Comparison of ENCODE assay signal across 1 fruit fly cellular context in the genomic region with DNA sequence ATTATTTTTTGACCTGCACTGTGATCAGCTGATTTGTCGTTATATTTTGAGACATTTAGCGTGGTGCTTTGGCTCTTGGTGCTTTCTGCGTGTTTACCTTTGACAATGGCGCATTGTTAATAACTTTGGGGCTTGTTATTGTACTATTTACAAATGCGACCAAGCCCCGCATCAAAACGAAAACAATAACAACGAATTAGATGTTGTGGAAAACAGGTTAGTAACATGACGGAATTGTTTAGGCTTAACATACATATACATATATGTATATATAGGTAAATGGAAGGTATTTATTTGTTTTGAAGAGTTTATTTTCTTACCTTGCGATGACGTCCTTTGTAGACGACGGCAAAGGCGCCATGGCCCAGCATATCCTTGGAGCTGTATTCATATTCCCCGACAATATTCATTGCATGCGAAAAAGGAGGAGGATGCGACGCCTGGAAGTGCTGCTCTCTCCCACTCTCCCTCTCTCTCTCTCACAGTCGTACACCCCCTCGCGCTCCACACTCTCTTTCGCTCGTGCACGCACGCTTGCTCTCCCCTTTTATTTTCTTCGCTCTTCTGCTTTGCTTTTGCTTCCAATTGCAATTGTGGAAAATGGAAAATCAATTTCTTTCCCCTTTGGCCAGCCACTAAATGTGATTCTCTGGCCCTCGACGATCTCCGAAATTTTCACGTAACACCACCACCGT.
TF ChIP-seq lines count a peak whose summit lies in the region.

No protein-coding gene starts in this region.

TF ChIP-seq in whole organism, embryonic, 481 proteins besides CTCF, POLR2A, EP300 and RAD21 (continued from another document and continues in another):
- TF ChIP-seq CG4282 (GFP tag; optimal IDR thresholded peaks at IDR 0.05; lab: Kevin White, UChicago) = no peak
- no peak for TF ChIP-seq row (GFP tag; IDR thresholded peaks at IDR 0.05; lab: Robert Waterston, UW)
- TF ChIP-seq hbn (GFP tag; IDR thresholded peaks at IDR 0.05; lab: Robert Waterston, UW; ENCODE audit: partially characterized antibody) = 0 out of 2 replicates have a peak, but pooled peaks have one; percentile 28
- no peak for TF ChIP-seq CG6175 (GFP tag; IDR thresholded peaks at IDR 0.05; lab: Robert Waterston, UW)
- TF ChIP-seq CG17328 (GFP tag; IDR thresholded peaks at IDR 0.05; lab: Robert Waterston, UW) = no peak
- TF ChIP-seq Max (GFP tag; optimal IDR thresholded peaks at IDR 0.05; lab: Kevin White, UChicago) = no peak
- TF ChIP-seq sens (GFP tag; lab: Kevin White, UChicago) = no peak
- peak; percentile 30 for TF ChIP-seq Meics (GFP tag; optimal IDR thresholded peaks at IDR 0.05; lab: Kevin White, UChicago)
- TF ChIP-seq CG15073 (GFP tag; optimal IDR thresholded peaks at IDR 0.05; lab: Kevin White, UChicago) = no peak
- TF ChIP-seq CG31365 (tag; optimal IDR thresholded peaks at IDR 0.05; lab: Kevin White, UChicago) = no peak
- TF ChIP-seq CG9437 (GFP tag; optimal IDR thresholded peaks at IDR 0.05; lab: Kevin White, UChicago) = no peak
- no peak for TF ChIP-seq CG6791 (GFP tag; IDR thresholded peaks at IDR 0.05; lab: Robert Waterston, UW; ENCODE audit: partially characterized antibody)
- no peak for TF ChIP-seq zfh1 (GFP tag; IDR thresholded peaks at IDR 0.05; lab: Robert Waterston, UW)
- TF ChIP-seq Sox102F (GFP tag; optimal IDR thresholded peaks at IDR 0.05; lab: Kevin White, UChicago) = no peak
- no peak for TF ChIP-seq Xrp1 (GFP tag; IDR thresholded peaks at IDR 0.05; lab: Robert Waterston, UW)
- no peak for TF ChIP-seq slou (GFP tag; optimal IDR thresholded peaks at IDR 0.05; lab: Kevin White, UChicago)
- TF ChIP-seq ap (GFP tag; IDR thresholded peaks at IDR 0.05; lab: Robert Waterston, UW) = no peak
- no peak for TF ChIP-seq CG14667 (GFP tag; IDR thresholded peaks at IDR 0.05; lab: Robert Waterston, UW)
- TF ChIP-seq CG16779 (GFP tag; IDR thresholded peaks at IDR 0.05; lab: Robert Waterston, UW) = 0 out of 2 replicates have a peak, but pooled peaks have one; percentile 48
- TF ChIP-seq Mad (GFP tag; optimal IDR thresholded peaks at IDR 0.05; lab: Kevin White, UChicago) = no peak
- no peak for TF ChIP-seq CG30020 (tag; optimal IDR thresholded peaks at IDR 0.05; lab: Kevin White, UChicago)
- TF ChIP-seq pzg (GFP tag; optimal IDR thresholded peaks at IDR 0.05; lab: Kevin White, UChicago) = no peak
- no peak for TF ChIP-seq CG11695 (GFP tag; IDR thresholded peaks at IDR 0.05; lab: Robert Waterston, UW)
- no peak for TF ChIP-seq lilli (GFP tag; optimal IDR thresholded peaks at IDR 0.05; lab: Kevin White, UChicago)
- TF ChIP-seq E2f2 (GFP tag; IDR thresholded peaks at IDR 0.05; lab: Robert Waterston, UW) = no peak
- TF ChIP-seq CG10979 (tag; optimal IDR thresholded peaks at IDR 0.05; lab: Kevin White, UChicago) = no peak
- 0 out of 2 replicates have a peak, but pooled peaks have one; percentile 14 for TF ChIP-seq sna (GFP tag; IDR thresholded peaks at IDR 0.05; lab: Robert Waterston, UW; ENCODE audit: partially characterized antibody)
- TF ChIP-seq CG1603 (tag; optimal IDR thresholded peaks at IDR 0.05; lab: Kevin White, UChicago) = no peak
- no peak for TF ChIP-seq CG4820 (GFP tag; optimal IDR thresholded peaks at IDR 0.05; lab: Kevin White, UChicago)
- no peak for TF ChIP-seq CG8089 (GFP tag; optimal IDR thresholded peaks at IDR 0.05; lab: Kevin White, UChicago)
- TF ChIP-seq sens-2 (GFP tag; IDR thresholded peaks at IDR 0.05; lab: Robert Waterston, UW) = no peak
- TF ChIP-seq maf-S (GFP tag; optimal IDR thresholded peaks at IDR 0.05; lab: Kevin White, UChicago) = no peak
- TF ChIP-seq Hsf (GFP tag; optimal IDR thresholded peaks at IDR 0.05; lab: Kevin White, UChicago) = no peak
- no peak for TF ChIP-seq nmo (GFP tag; optimal IDR thresholded peaks at IDR 0.05; lab: Kevin White, UChicago)
- no peak for TF ChIP-seq CG1792 (GFP tag; optimal IDR thresholded peaks at IDR 0.05; lab: Kevin White, UChicago)
- TF ChIP-seq dimm (GFP tag; IDR thresholded peaks at IDR 0.05; lab: Robert Waterston, UW) = no peak
- no peak for TF ChIP-seq disco-r (GFP tag; optimal IDR thresholded peaks at IDR 0.05; lab: Kevin White, UChicago)
- TF ChIP-seq CG3281 (GFP tag; optimal IDR thresholded peaks at IDR 0.05; lab: Kevin White, UChicago) = peak; percentile 30
- TF ChIP-seq Pdp1 (GFP tag; optimal IDR thresholded peaks at IDR 0.05; lab: Kevin White, UChicago) = peak in 1 of 2 experiments; percentile 25
- peak; percentile 4 for TF ChIP-seq CG12659 (GFP tag; optimal IDR thresholded peaks at IDR 0.05; lab: Kevin White, UChicago)
- no peak for TF ChIP-seq pita (GFP tag; optimal IDR thresholded peaks at IDR 0.05; lab: Kevin White, UChicago)
- TF ChIP-seq oc (tag; optimal IDR thresholded peaks at IDR 0.05; lab: Kevin White, UChicago) = peak; percentile 40
- TF ChIP-seq Elba2 (GFP tag; optimal IDR thresholded peaks at IDR 0.05; lab: Kevin White, UChicago) = no peak
- peak; percentile 76 for TF ChIP-seq CG2199 (GFP tag; IDR thresholded peaks at IDR 0.05; lab: Robert Waterston, UW)
- TF ChIP-seq CG13296 (GFP tag; optimal IDR thresholded peaks at IDR 0.05; lab: Kevin White, UChicago) = no peak
- no peak for TF ChIP-seq bab2 (GFP tag; optimal IDR thresholded peaks at IDR 0.05; lab: Kevin White, UChicago)
- TF ChIP-seq CG33557 (GFP tag; optimal IDR thresholded peaks at IDR 0.05; lab: Kevin White, UChicago) = no peak
- no peak for TF ChIP-seq Dip3 (GFP tag; optimal IDR thresholded peaks at IDR 0.05; lab: Kevin White, UChicago)
- TF ChIP-seq aop (GFP tag; IDR thresholded peaks at IDR 0.05; lab: Robert Waterston, UW) = no peak
- no peak for TF ChIP-seq CG2202 (tag; optimal IDR thresholded peaks at IDR 0.05; lab: Kevin White, UChicago)
- TF ChIP-seq lola (GFP tag; optimal IDR thresholded peaks at IDR 0.05; lab: Kevin White, UChicago) = no peak
- 0 out of 3 replicates have a peak, but pooled peaks have one; percentile 28 for TF ChIP-seq CG7963 (GFP tag; IDR thresholded peaks at IDR 0.05; lab: Robert Waterston, UW; ENCODE audit: partially characterized antibody)
- TF ChIP-seq Adf1 (GFP tag; IDR thresholded peaks at IDR 0.05; lab: Robert Waterston, UW) = no peak
- no peak for TF ChIP-seq CG11456 (GFP tag; IDR thresholded peaks at IDR 0.05; lab: Robert Waterston, UW)
- peak; percentile 17 for TF ChIP-seq CG30403 (GFP tag; optimal IDR thresholded peaks at IDR 0.05; lab: Kevin White, UChicago)
- no peak for TF ChIP-seq p53 (GFP tag; optimal IDR thresholded peaks at IDR 0.05; lab: Kevin White, UChicago)
- no peak for TF ChIP-seq gsb (GFP tag; IDR thresholded peaks at IDR 0.05; lab: Robert Waterston, UW)
- no peak for TF ChIP-seq schlank (tag; optimal IDR thresholded peaks at IDR 0.05; lab: Kevin White, UChicago)
- TF ChIP-seq dmrt99B (tag; optimal IDR thresholded peaks at IDR 0.05; lab: Kevin White, UChicago) = no peak
- TF ChIP-seq CG3838 (GFP tag; optimal IDR thresholded peaks at IDR 0.05; lab: Kevin White, UChicago) = no peak
- peak; percentile 75 for TF ChIP-seq chm (GFP tag; IDR thresholded peaks at IDR 0.05; lab: Robert Waterston, UW)
- no peak for TF ChIP-seq CG11093 (GFP tag; IDR thresholded peaks at IDR 0.05; lab: Robert Waterston, UW)
- no peak for TF ChIP-seq caup (GFP tag; optimal IDR thresholded peaks at IDR 0.05; lab: Kevin White, UChicago; ENCODE audit: severe bottlenecking)
- no peak for TF ChIP-seq Abd-B (GFP tag; optimal IDR thresholded peaks at IDR 0.05; lab: Kevin White, UChicago)
- no peak for TF ChIP-seq ssp (GFP tag; IDR thresholded peaks at IDR 0.05; lab: Robert Waterston, UW)
- no peak for TF ChIP-seq Rx (GFP tag; IDR thresholded peaks at IDR 0.05; lab: Robert Waterston, UW)
- TF ChIP-seq lmd (GFP tag; IDR thresholded peaks at IDR 0.05; lab: Robert Waterston, UW) = no peak
- no peak for TF ChIP-seq croc (GFP tag; conservative IDR thresholded peaks at IDR 0.05; lab: Robert Waterston, UW)
- no peak for TF ChIP-seq abd-A (tag; optimal IDR thresholded peaks at IDR 0.05; lab: Kevin White, UChicago)
- no peak for TF ChIP-seq CG13123 (GFP tag; optimal IDR thresholded peaks at IDR 0.05; lab: Kevin White, UChicago)
- no peak for TF ChIP-seq zfh2 (GFP tag; optimal IDR thresholded peaks at IDR 0.05; lab: Kevin White, UChicago)
- TF ChIP-seq da (GFP tag; optimal IDR thresholded peaks at IDR 0.05; lab: Kevin White, UChicago) = no peak
- peak; percentile 44 for TF ChIP-seq Awh (GFP tag; IDR thresholded peaks at IDR 0.05; lab: Robert Waterston, UW)
- TF ChIP-seq CG7786 (GFP tag; optimal IDR thresholded peaks at IDR 0.05; lab: Kevin White, UChicago) = no peak
- no peak for TF ChIP-seq Sox100B (GFP tag; optimal IDR thresholded peaks at IDR 0.05; lab: Kevin White, UChicago)
- TF ChIP-seq Fer3 (tag; optimal IDR thresholded peaks at IDR 0.05; lab: Kevin White, UChicago) = no peak
- no peak for TF ChIP-seq Mes4 (GFP tag; optimal IDR thresholded peaks at IDR 0.05; lab: Kevin White, UChicago)
- peak; percentile 95 to 97 for TF ChIP-seq Trl (optimal IDR thresholded peaks at IDR 0.05; lab: Kevin White, UChicago)
- TF ChIP-seq Trl (GFP tag; optimal IDR thresholded peaks at IDR 0.05; lab: Kevin White, UChicago) = no peak
- TF ChIP-seq eyg (GFP tag; optimal IDR thresholded peaks at IDR 0.05; lab: Kevin White, UChicago) = no peak
- no peak for TF ChIP-seq Jarid2 (GFP tag; optimal IDR thresholded peaks at IDR 0.05; lab: Kevin White, UChicago)
- TF ChIP-seq Usf (GFP tag; optimal IDR thresholded peaks at IDR 0.05; lab: Kevin White, UChicago) = no peak
- no peak for TF ChIP-seq Side (GFP tag; optimal IDR thresholded peaks at IDR 0.05; lab: Kevin White, UChicago)
- no peak for TF ChIP-seq CG11247 (GFP tag; IDR thresholded peaks at IDR 0.05; lab: Robert Waterston, UW)
- no peak for TF ChIP-seq CG2712 (tag; optimal IDR thresholded peaks at IDR 0.05; lab: Kevin White, UChicago)
- peak; percentile 15; the same call in 1 of the 2 replicates for TF ChIP-seq CG32532 (GFP tag; IDR thresholded peaks at IDR 0.05; lab: Robert Waterston, UW)
- TF ChIP-seq sc (optimal IDR thresholded peaks at IDR 0.05; lab: Kevin White, UChicago) = no peak
- no peak for TF ChIP-seq sc (GFP tag; optimal IDR thresholded peaks at IDR 0.05; lab: Kevin White, UChicago)
- TF ChIP-seq Ets97D (GFP tag; optimal IDR thresholded peaks at IDR 0.05; lab: Kevin White, UChicago) = no peak
- TF ChIP-seq Six4 (GFP tag; optimal IDR thresholded peaks at IDR 0.05; lab: Kevin White, UChicago) = no peak
- TF ChIP-seq vfl (GFP tag; optimal IDR thresholded peaks at IDR 0.05; lab: Kevin White, UChicago) = no peak
- no peak for TF ChIP-seq CG18764 (GFP tag; optimal IDR thresholded peaks at IDR 0.05; lab: Kevin White, UChicago)
- TF ChIP-seq inv (GFP tag; IDR thresholded peaks at IDR 0.05; lab: Robert Waterston, UW; ENCODE audit: partially characterized antibody) = no peak
- 0 out of 4 replicates have a peak, but pooled peaks have one; percentile 78 for TF ChIP-seq chinmo (GFP tag; IDR thresholded peaks at IDR 0.05; lab: Robert Waterston, UW; ENCODE audit: partially characterized antibody)
- TF ChIP-seq zen2 (GFP tag; IDR thresholded peaks at IDR 0.05; lab: Robert Waterston, UW; ENCODE audit: partially characterized antibody) = no peak
- no peak for TF ChIP-seq NC2β (GFP tag; optimal IDR thresholded peaks at IDR 0.05; lab: Kevin White, UChicago)
- no peak for TF ChIP-seq Hey (tag; optimal IDR thresholded peaks at IDR 0.05; lab: Kevin White, UChicago)
- no peak for TF ChIP-seq CG15696 (tag; optimal IDR thresholded peaks at IDR 0.05; lab: Kevin White, UChicago)
- TF ChIP-seq Drgx (GFP tag; IDR thresholded peaks at IDR 0.05; lab: Robert Waterston, UW) = no peak
- no peak for TF ChIP-seq CG8478 (optimal IDR thresholded peaks at IDR 0.05; lab: Kevin White, UChicago)
- TF ChIP-seq br (optimal IDR thresholded peaks at IDR 0.05; lab: Kevin White, UChicago) = no peak
- TF ChIP-seq Doc3 (GFP tag; IDR thresholded peaks at IDR 0.05; lab: Robert Waterston, UW; ENCODE audit: partially characterized antibody) = peak; percentile 22; the same call in 1 of the 3 replicates
- no peak for TF ChIP-seq usp (GFP tag; optimal IDR thresholded peaks at IDR 0.05; lab: Kevin White, UChicago)
- no peak for TF ChIP-seq pros (GFP tag; optimal IDR thresholded peaks at IDR 0.05; lab: Kevin White, UChicago)
- TF ChIP-seq ash1 (GFP tag; optimal IDR thresholded peaks at IDR 0.05; lab: Kevin White, UChicago) = no peak
- TF ChIP-seq CG17612 (GFP tag; IDR thresholded peaks at IDR 0.05; lab: Robert Waterston, UW) = no peak
- no peak for TF ChIP-seq Nf-YC (tag; optimal IDR thresholded peaks at IDR 0.05; lab: Kevin White, UChicago)
- no peak for TF ChIP-seq Neu2 (GFP tag; optimal IDR thresholded peaks at IDR 0.05; lab: Kevin White, UChicago; ENCODE audit: borderline replicate concordance)
- no peak for TF ChIP-seq BEAF-32 (GFP tag; optimal IDR thresholded peaks at IDR 0.05; lab: Kevin White, UChicago)
- TF ChIP-seq CG10565 (GFP tag; optimal IDR thresholded peaks at IDR 0.05; lab: Kevin White, UChicago) = no peak
- TF ChIP-seq CG10147 (GFP tag; optimal IDR thresholded peaks at IDR 0.05; lab: Kevin White, UChicago) = no peak
- TF ChIP-seq CG12071 (GFP tag; optimal IDR thresholded peaks at IDR 0.05; lab: Kevin White, UChicago) = peak; percentile 23
- 0 out of 2 replicates have a peak, but pooled peaks have one; percentile 27 for TF ChIP-seq unc-4 (GFP tag; IDR thresholded peaks at IDR 0.05; lab: Robert Waterston, UW; ENCODE audit: partially characterized antibody)
- TF ChIP-seq Taf1 (GFP tag; IDR thresholded peaks at IDR 0.05; lab: Robert Waterston, UW) = no peak
- no peak for TF ChIP-seq CG10267 (tag; optimal IDR thresholded peaks at IDR 0.05; lab: Kevin White, UChicago)
- TF ChIP-seq luna (GFP tag; optimal IDR thresholded peaks at IDR 0.05; lab: Kevin White, UChicago) = no peak
- no peak for TF ChIP-seq hb (GFP tag; IDR thresholded peaks at IDR 0.05; lab: Robert Waterston, UW; ENCODE audit: partially characterized antibody)
- no peak for TF ChIP-seq Oaz (GFP tag; IDR thresholded peaks at IDR 0.05; lab: Robert Waterston, UW)
- TF ChIP-seq CG10462 (GFP tag; optimal IDR thresholded peaks at IDR 0.05; lab: Kevin White, UChicago) = no peak
- no peak for TF ChIP-seq Optix (GFP tag; IDR thresholded peaks at IDR 0.05; lab: Robert Waterston, UW)
- 0 out of 2 replicates have a peak, but pooled peaks have one; percentile 7 for TF ChIP-seq CG31441 (GFP tag; IDR thresholded peaks at IDR 0.05; lab: Robert Waterston, UW)
- TF ChIP-seq CG2889 (GFP tag; IDR thresholded peaks at IDR 0.05; lab: Robert Waterston, UW) = no peak
- no peak for TF ChIP-seq cad (GFP tag; optimal IDR thresholded peaks at IDR 0.05; lab: Kevin White, UChicago)
- no peak for TF ChIP-seq dpn (GFP tag; optimal IDR thresholded peaks at IDR 0.05; lab: Kevin White, UChicago)
- no peak for TF ChIP-seq CG32772 (GFP tag; IDR thresholded peaks at IDR 0.05; lab: Robert Waterston, UW)
- no peak for TF ChIP-seq BtbVII (GFP tag; optimal IDR thresholded peaks at IDR 0.05; lab: Kevin White, UChicago)
- TF ChIP-seq CG11723 (GFP tag; optimal IDR thresholded peaks at IDR 0.05; lab: Kevin White, UChicago) = no peak
